Fruit fly (Drosophila melanogaster) ovary, adult (tissue): ENCODE results near the gene CG31926.

Experiments used
- CG17801 ChIP-seq: fragments of 200-800 bp; optimal IDR thresholded peaks from 2 replicates; lab custom pipeline; 2019; ENCODE audit warnings: missing biosample characterization, mild to moderate bottlenecking, missing genetic modification characterization, moderate library complexity; ENCODE audit not compliant: partially characterized antibody

CG31926 gene

DNA sequence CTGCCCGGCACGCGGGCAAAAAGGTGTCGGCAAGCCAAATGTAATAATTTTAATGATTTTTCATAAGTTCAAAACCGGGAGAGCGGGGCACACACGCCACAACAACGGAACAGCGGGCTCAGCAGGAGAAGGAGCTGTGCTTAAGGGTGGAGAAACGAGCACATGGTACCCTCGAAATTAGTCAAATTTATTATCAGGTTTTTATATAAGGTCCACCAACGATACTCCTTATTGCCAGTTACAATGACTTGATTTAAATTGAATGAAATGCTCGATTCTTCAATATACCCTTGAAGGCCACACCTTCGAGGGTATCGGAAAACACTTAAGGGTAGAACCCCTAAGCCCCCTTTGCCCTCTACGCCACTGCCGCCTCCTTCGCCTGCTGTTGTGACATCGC is 21.8 kb upstream of the CG31926 start:
- TF ChIP-seq CG17801 (GFP tag; lab: Kevin White, UChicago) = no peak

DNA sequence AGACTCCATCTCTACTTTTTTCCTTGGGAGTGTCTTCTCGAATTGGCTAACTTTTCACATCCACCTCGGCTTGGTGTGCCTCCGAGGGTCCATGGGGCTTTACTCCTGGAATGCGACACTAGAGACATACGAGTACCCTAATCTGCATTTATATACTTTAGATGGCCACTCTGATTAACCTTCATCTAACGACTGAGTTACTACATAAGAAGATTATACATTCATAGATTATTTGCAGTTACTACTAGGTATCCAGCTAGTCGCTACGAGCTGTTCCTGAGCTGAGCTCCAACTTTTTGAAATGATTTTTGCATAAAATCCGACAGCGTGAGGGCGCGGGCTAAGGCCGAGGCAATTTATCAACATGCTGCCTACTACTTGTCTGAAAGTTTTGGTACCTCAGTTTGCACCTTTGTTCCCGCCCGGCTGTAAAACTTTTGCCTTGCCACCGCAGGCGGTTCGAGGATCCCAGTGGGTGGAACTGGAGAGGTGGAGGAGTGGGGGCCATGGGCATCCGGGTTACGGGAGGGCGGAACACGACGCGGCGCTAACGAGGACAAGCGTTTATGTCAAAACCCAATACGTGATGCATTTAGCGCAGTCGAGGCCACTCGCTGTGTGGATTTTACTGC is 18.3 kb upstream of the CG31926 start:
- no peak for TF ChIP-seq CG17801 (GFP tag; lab: Kevin White, UChicago)

DNA sequence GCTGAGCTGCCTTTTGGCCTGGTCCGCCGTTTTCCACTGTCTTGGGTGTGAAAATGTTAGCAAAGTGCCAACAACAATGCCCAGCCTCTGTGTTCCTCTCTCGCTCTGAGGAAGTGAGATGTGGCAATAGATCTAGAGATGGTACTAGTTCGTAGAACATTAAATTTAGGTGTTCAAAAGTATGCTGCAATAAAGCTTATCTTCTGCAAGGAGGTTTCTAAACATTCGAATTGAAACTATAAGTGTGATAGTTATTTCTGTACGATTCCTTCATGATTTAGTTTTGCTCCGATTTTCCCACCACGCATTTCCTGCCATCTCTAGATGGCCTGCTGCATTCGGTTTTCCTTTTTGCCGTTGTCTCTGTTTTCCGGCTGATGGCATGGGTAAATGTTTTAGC is 16.8 kb upstream of the CG31926 start:
- TF ChIP-seq CG17801 (GFP tag; lab: Kevin White, UChicago) = no peak

DNA sequence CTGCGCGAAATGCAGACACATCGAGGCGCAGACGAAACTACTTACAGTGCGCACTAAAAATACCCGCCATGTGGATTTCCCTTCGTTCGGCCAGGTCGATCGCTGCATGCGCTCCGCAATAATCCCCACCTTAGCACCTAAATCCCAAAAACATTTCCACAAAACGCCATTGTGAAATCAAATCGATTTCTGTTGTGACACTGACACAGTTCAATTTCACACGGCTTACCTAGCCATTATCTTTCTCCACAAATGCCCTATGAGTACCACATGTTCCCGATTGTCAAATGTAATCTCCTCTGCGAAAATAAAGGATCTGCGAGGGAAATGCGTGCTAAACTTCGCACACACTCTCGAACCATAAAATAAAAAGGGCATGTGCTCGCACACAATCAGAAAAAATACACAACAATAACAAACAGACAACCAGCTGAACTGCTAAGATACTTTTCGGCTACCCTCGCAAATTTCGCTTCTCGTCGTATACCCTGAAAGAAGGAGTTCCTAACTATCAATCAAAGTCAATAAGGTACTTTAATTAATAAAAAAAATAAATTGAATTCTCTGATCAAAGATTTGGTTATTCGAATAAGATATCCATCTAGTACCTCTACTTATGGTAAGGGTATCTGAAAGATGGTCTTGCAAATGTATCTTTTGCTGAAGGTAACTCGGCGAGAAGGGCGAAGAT is 9.1 kb upstream of the CG31926 start:
- no peak for TF ChIP-seq CG17801 (GFP tag; lab: Kevin White, UChicago)

DNA sequence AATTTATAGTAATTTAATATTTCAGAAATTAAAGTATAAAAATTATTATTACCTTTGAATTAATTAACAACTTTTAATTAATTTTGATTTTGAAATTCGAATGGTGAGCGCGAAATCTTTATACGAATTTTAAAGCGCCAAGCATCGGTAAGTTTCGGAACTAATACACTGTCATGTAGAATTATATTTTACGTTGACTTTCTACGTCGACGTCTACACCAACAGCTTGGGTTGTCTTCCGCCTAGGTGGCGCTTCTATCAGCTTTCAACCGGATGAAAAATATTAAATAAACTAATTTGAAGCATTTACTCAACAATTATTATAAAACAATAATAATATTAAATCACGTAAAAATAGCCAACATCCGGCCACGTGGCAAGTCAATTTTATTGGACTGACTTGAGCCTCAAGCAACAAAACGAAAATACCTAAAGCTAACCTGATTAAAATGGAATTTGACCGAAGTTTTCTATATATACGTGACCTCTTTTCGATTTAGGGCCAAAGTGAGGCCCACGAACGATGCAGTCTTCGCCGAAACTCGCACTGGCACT is 3.4 kb upstream of the CG31926 start, which contains the start of gene CG31928:
Gene CG31928 (plus strand): TSS at position 505 of the 555 bp plus-strand sequence.
- no peak for TF ChIP-seq CG17801 (GFP tag; lab: Kevin White, UChicago)

DNA sequence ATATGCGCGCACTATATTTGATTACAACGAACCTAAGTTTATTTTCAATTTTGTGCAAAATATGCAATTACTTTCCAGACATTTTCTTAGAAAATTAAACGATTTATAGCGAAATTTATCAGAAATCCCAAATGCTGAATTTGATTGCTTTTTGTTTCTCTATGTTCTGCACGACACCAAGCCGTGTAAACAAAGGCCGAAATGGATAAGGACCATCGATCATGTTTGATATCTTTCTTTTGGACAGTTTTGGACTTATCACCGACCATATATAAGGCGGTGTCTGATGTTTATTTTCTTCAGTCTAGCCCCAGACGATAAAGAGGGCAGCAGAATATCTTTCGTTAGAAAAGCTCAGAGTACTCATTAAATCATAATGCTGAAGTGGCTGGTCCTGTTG is 1.5 kb upstream of the CG31926 start, which contains the start of gene CG33128:
Gene CG33128 (plus strand): TSS at position 301 of the 400 bp plus-strand sequence.
- no peak for TF ChIP-seq CG17801 (GFP tag; lab: Kevin White, UChicago)

DNA sequence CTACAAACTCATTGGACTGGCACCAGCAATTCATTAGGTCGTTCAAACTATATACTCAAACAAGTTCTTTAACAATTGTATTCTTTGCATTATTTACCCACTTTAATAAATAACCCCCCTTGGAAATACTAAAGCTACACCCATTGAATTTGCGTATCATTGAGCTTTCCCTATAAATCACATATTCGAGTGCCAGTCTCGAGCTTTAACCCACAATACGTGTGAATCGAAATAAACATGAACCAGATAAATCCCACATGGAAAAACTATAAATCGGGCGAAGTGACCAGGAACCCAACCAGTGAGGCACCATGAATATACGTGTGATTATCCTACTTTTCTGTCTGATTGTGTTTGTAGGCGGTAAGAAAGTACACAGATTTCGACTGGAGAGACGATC is 1.7 kb downstream of the CG31926 start, which contains the start of gene CG31661:
Gene CG31661 (plus strand): TSS at position 301 of the 400 bp plus-strand sequence.
- no peak for TF ChIP-seq CG17801 (GFP tag; lab: Kevin White, UChicago)

DNA sequence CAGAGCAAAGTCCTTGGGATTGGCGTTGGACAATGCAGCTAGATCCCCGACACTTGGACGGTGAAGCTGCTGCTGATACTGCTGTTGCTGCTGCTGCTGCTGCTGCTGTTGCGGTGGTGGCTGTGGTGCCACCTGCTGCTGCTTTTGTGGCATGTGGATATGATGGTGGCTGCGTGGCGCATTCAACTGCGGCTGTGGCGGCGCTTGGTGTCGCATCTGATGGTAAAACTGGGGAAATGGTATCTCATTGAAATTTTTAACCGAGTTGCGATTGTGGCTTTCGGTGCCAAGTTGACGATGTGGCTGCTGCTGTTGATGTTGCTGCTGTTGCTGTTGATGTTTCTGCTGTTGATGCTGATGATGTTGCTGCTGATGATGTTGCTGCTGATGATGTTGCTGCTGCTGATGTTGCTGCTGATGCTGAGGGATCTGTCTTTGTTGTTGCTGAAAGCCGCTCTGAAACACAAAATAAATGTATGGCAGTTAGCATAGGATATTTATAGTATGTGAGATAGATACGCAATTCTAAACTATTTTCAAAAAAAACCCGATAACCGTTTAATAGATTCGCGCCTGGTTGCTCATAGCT is 3.8 kb downstream of the CG31926 start:
- no peak for TF ChIP-seq CG17801 (GFP tag; lab: Kevin White, UChicago)

DNA sequence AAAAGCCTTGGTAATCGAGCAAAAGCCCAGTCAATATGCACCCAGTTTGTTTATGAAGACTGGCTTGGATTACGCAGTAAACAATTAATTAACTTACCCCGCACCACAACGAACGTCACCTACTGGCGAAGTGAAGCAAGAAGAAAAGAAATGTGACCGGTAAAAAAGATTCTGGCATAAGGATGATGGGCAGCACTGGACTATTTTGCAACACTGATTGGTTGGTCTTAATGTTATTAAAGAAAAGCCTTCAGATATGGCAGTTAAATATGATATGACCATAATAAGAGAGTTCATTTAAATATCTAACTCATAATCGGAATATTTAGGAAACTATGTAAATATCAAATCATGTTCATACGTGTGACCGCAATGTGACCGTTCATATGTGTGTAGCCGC is 5.1 kb downstream of the CG31926 start, which contains the start of gene CG18131:
Gene CG18131 (minus strand): TSS at position 297 of the 400 bp plus-strand sequence.
- TF ChIP-seq CG17801 (GFP tag; lab: Kevin White, UChicago) = no peak

DNA sequence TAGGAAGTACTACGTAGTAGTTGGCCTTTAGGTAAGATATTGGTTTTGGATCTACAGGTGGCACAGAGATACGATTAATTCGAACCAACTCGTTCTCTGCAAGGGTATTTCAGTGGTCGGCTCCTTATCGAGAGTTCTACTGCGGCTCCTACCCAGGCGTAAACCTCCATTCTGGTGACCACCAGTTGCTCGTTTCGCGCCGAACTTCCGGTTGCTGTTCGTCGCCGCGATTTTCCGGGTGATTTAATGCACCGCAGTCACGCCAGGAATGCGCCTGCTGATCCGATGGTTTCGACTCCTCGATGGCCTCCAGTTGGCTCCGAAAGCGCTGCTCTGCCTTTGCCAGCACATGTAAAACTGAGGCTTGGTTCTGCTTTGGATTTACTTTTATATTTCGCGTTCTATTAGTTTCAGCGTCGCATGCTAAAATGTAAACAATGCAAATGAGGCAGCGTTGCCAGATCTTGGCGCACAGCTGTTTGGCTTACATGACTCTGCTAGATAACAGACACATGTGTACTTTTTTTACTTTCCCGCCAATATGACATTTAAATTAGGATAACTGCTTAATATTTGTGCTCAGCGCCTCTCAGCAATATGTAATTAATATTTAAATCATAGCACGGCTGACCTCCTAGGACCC is 7.3 kb downstream of the CG31926 start, which contains the start of gene CG7420:
Gene CG7420 (minus strand): TSS at position 446 of the 643 bp plus-strand sequence.
- no peak for TF ChIP-seq CG17801 (GFP tag; lab: Kevin White, UChicago)

DNA sequence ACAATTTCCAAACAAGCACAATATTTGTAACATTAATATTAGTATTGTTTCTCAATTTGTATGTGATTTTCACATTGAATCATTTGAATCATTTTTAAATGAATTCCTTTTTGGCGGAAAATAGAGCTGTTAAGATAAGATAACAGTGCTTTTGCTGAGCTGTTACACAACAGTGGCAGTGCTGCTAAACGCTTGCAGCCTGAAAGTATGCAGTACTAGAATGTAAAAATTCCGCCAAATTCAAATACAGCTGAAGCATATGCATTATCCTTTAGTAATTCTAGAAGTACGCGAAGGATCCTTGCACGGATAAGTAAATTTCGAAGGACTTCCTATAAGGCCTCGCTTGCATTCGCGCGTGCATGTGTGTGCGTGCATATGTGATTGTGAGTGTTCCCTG is 9.0 kb downstream of the CG31926 start:
- TF ChIP-seq CG17801 (GFP tag; lab: Kevin White, UChicago) = no peak

DNA sequence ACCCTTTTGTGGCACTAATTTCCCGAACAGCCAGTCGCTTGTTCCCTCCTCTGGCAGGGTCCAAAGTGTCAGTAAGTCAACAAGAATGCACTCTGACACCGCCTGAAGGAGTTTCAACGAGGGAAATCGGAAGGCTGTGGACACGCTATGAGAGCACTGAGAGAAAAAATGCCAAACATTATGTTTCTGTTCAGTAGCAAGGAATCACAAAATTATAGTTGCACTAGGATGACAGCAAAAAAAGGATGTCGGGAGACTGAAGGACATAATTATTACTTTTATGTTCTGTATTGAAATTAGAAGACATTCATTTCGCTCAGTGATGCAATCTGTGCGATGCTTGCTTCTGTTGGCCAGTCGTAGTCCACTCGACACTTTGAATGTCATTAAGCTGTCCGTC is 14.5 kb downstream of the CG31926 start:
- TF ChIP-seq CG17801 (GFP tag; lab: Kevin White, UChicago) = no peak

DNA sequence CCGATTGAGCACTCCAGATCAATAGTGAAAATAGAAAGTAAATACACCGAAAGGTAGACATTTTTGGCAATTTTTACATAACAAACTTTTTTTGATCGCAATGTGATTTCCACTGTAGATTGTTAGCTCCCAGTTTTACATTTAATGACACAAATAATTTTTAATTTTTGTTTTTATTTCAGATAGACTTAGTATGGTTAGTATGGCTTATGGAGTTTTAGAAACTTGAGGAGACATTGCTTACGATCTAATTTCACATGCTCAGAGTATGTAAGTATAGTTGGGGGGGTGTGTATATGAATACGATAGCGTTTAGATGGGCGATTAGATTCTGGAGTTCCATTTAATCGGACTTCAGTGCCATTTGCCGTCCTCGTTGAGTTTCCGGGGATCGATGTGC is 22.1 kb downstream of the CG31926 start, which contains the start of gene CG18132:
Gene CG18132 (minus strand): TSS at position 101 of the 400 bp plus-strand sequence.
- TF ChIP-seq CG17801 (GFP tag; lab: Kevin White, UChicago) = no peak

DNA sequence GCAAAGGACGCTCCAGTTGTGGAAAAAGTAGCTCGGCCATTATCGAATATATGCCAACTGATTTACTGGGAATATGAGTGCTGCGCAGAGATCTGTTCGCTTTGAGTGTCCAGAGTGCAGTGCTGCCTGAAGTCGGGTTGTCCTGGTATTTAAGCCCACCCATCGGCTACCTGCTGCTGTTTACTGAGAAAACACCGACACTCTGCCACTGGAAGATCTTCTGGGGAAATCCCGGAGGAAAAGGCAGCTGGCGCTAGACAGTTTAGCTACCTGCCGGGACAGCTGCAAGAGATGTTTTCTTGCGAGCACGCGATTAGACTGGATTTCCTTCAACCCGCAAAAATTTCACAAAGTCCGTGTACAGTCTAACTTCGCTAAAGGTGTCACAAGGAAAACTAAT is 22.8 kb downstream of the CG31926 start, which contains the start of gene halo:
Gene halo (minus strand): TSS at position 127 of the 400 bp plus-strand sequence.
- no peak for TF ChIP-seq CG17801 (GFP tag; lab: Kevin White, UChicago)
